Worm (Caenorhabditis elegans): ENCODE results near the gene srd-29.

Gene srd-29

DNA sequence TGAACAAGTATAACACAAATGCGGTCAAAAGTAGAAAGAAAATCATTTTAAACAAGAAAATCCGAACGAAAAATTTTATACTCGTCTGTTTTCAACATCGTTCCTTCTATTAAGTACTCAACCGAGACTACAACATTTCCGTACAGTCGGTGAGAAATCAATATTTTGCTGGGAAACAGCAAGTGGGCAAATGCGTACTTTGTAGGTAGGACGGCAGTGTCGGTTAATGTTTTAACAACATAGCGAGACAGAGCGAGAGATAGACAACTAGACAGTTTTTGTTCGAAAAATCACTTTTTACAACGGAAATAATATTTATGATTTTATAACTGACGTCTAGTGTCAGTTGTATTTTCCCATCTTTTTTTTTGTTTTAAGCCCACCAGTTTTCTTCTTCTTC is 45.8 kb downstream of the srd-29 start, which contains the start of gene cyp-33A1:
TSS of gene cyp-33A1 (minus strand) at position 72 of the 400 bp plus-strand sequence.
- TF ChIP-seq nhr-23 (tag; optimal IDR thresholded peaks at IDR 0.05) = peak; percentile 36
- no peak for TF ChIP-seq daf-12 (tag; optimal IDR thresholded peaks at IDR 0.05)
- TF ChIP-seq nhr-25 (tag; optimal IDR thresholded peaks at IDR 0.05) = peak; percentile 25
- peak; percentile 29 for TF ChIP-seq egl-5 (tag; optimal IDR thresholded peaks at IDR 0.05)
- TF ChIP-seq pqm-1 (tag; optimal IDR thresholded peaks at IDR 0.05) = peak; percentile 74
- TF ChIP-seq nhr-28 (tag; optimal IDR thresholded peaks at IDR 0.05) = no peak
- no peak for TF ChIP-seq fkh-10 (GFP tag; optimal IDR thresholded peaks at IDR 0.05)
- no peak for TF ChIP-seq ama-1 (optimal IDR thresholded peaks at IDR 0.05)
- TF ChIP-seq elt-2 (tag; optimal IDR thresholded peaks at IDR 0.05) = peak; percentile 32
- peak; percentile 65 for TF ChIP-seq ceh-28 (tag; optimal IDR thresholded peaks at IDR 0.05)
- TF ChIP-seq nhr-67 (tag; optimal IDR thresholded peaks at IDR 0.05) = no peak

DNA sequence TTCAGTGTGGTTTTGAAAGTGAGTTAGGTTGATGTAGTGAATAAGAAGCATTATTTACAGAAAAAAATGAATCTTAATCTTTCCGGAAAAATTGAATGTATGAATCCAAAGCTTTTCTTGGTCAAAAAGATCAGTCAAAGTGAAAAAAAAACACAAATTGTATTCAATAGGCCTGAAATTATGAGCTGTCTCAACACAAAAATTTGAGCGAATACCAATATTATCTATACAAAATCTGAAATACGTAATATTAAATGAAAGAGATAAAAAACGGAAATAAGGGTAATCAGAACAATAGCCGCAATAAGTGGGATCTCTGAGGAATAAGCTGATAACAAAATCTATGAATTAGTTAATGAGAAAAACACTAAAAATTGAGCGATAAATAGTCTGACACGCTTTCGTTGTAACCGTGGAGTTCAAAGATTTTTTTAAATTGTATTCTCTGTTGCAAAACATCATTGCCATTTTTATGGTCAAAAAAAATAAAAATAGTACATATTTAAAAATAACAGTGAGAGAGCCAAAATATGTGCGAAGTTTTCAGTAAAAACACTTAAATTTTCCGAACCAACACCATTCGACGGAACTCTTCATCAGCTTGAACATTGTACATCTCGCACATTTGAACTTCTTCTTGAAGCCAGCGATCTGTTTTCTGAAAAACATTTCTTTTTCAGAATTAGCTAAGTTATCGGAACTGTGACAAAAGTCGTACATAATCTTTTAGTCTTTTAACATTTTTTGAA is 48.5 kb downstream of the srd-29 start, which contains the start of gene sre-11:
TSS of gene sre-11 (minus strand) at position 51 of the 749 bp plus-strand sequence.
- TF ChIP-seq tbx-2 (tag; optimal IDR thresholded peaks at IDR 0.05) (no peak), nfya-1 (tag; optimal IDR thresholded peaks at IDR 0.05; ENCODE audit: insufficient read depth) (no peak), fkh-10 (GFP tag; optimal IDR thresholded peaks at IDR 0.05) (no peak), unc-39 (tag; optimal IDR thresholded peaks at IDR 0.05) (no peak), fkh-2 (tag; optimal IDR thresholded peaks at IDR 0.05) (no peak), nhr-67 (tag; optimal IDR thresholded peaks at IDR 0.05) (no peak), pqm-1 (tag; optimal IDR thresholded peaks at IDR 0.05) (no peak), ceh-9 (tag; optimal IDR thresholded peaks at IDR 0.05) (no peak)

DNA sequence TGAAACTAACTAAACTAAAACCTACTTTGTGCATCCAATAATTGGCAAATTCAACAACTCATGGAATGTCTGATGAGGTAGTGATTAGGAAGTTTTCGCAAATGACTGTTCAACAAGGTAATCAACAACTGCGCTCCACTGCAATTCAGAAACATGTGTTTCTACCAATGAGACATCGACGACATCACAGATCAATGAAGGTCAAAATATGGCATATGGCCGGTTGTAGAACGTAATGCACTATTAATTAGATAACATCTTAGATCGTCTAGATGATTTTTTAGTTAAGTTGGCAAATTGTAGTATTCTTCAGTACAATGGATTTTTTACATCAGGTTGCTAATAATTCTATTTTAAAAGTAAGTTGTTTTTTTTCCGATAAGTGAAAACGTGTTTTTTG is 50.6 kb downstream of the srd-29 start, which contains the start of the genes nhr-94 and nhr-152:
TSS of gene nhr-94 (minus strand) at position 147 of the 400 bp plus-strand sequence.
TSS of gene nhr-152 (plus strand) at position 162 of the 400 bp plus-strand sequence.
- no peak for TF ChIP-seq jun-1 (tag; optimal IDR thresholded peaks at IDR 0.05)
- TF ChIP-seq nhr-25 (tag; optimal IDR thresholded peaks at IDR 0.05) = peak; percentile 80
- TF ChIP-seq unc-39 (tag; optimal IDR thresholded peaks at IDR 0.05) = no peak
- TF ChIP-seq lin-15B (tag; optimal IDR thresholded peaks at IDR 0.05) = no peak
- TF ChIP-seq nfya-1 (tag; optimal IDR thresholded peaks at IDR 0.05; ENCODE audit: insufficient read depth) = peak; percentile 46
- TF ChIP-seq lsy-12 (tag; optimal IDR thresholded peaks at IDR 0.05) = no peak
- peak; percentile 97 for TF ChIP-seq elt-1 (tag; optimal IDR thresholded peaks at IDR 0.05)
